Worm (Caenorhabditis elegans) whole organism, L4 larva: Measurements from ENCODE around the gene H41C03.1.
A peak's percentile ranks its signal among the peaks of the same experiment; 100 is the strongest.

Source experiments
- D1046.2 ChIP-seq: fragments of 200-800 bp; sonication (Bioruptor generic); IDR thresholded peaks from 2 replicates; pipeline ENCODE4 v1.3.6; 2022; ENCODE audit warnings: missing genetic modification characterization, missing compliant biosample characterization
- R02D3.7 ChIP-seq: fragments of 150-350 bp; sonication (generic microtip); optimal IDR thresholded peaks from 3 replicates; lab custom pipeline; 2014; ENCODE audit warnings: missing biosample characterization, missing genetic modification characterization
- T20F7.1 ChIP-seq: fragments of 200-800 bp; sonication (Bioruptor generic); optimal IDR thresholded peaks from 2 replicates; lab custom pipeline; 2018; ENCODE audit warnings: mild to moderate bottlenecking, missing genetic modification characterization, missing compliant biosample characterization
- Y5F2A.4 ChIP-seq: fragments of 200-800 bp; sonication (Bioruptor generic); optimal IDR thresholded peaks from 2 replicates; lab custom pipeline; 2018; ENCODE audit warnings: mild to moderate bottlenecking, missing genetic modification characterization, missing compliant biosample characterization
- ZK546.5 ChIP-seq, 2 experiments: sonication (generic microtip); optimal IDR thresholded peaks; 2 replicates each; lab custom pipeline; 2017; ENCODE audit warnings: missing biosample characterization in 2 of 2, missing genetic modification characterization in 2 of 2
- aha-1 ChIP-seq: fragments of 150-350 bp; peaks from one replicate; lab custom pipeline; 2014; ENCODE audit warnings: missing biosample characterization, missing genetic modification characterization
- ceh-20 ChIP-seq: fragments of 200-800 bp; sonication (Bioruptor generic); IDR thresholded peaks from 2 replicates; pipeline ENCODE4 v1.3.6; 2022; ENCODE audit warnings: missing genetic modification reagents, missing genetic modification characterization, missing compliant biosample characterization
- ceh-28 ChIP-seq: fragments of 150-350 bp; optimal IDR thresholded peaks from 2 replicates; lab custom pipeline; 2014; ENCODE audit warnings: missing biosample characterization, missing genetic modification reagents, missing genetic modification characterization
- ctbp-1 ChIP-seq: fragments of 200-800 bp; sonication (Bioruptor generic); IDR thresholded peaks from 2 replicates; pipeline ENCODE4 v1.3.6; 2022; ENCODE audit warnings: missing genetic modification reagents, missing genetic modification characterization, missing compliant biosample characterization
- daf-19 ChIP-seq: fragments of 200-800 bp; sonication (Bioruptor generic); conservative IDR thresholded peaks from 2 replicates; pipeline ENCODE4 v1.3.6; 2022; ENCODE audit warnings: missing genetic modification characterization, missing compliant biosample characterization
- dmd-9 ChIP-seq: fragments of 200-800 bp; sonication (Bioruptor generic); IDR thresholded peaks from 2 replicates; pipeline ENCODE4 v1.3.6; 2022; ENCODE audit warnings: missing genetic modification reagents, missing genetic modification characterization, missing compliant biosample characterization
- dpl-1 ChIP-seq: fragments of 150-350 bp; optimal IDR thresholded peaks from 2 replicates; lab custom pipeline; 2014; ENCODE audit warnings: missing biosample characterization, missing genetic modification reagents, missing genetic modification characterization
- duxl-1 ChIP-seq: sonication (generic microtip); optimal IDR thresholded peaks from 2 replicates; lab custom pipeline; 2016; ENCODE audit warnings: mild to moderate bottlenecking, missing genetic modification characterization, moderate library complexity, missing compliant biosample characterization; ENCODE audit not compliant: poor library complexity
- dve-1 ChIP-seq: sonication (generic microtip); optimal IDR thresholded peaks from 2 replicates; lab custom pipeline; 2017; ENCODE audit warnings: antibody characterized with exemption, mild to moderate bottlenecking, missing genetic modification characterization, missing compliant biosample characterization; ENCODE audit not compliant: insufficient read depth
- egl-27 ChIP-seq: sonication (generic microtip); optimal IDR thresholded peaks from 3 replicates; lab custom pipeline; 2017; ENCODE audit warnings: missing biosample characterization, missing genetic modification reagents, missing genetic modification characterization
- fkh-10 ChIP-seq: fragments of 150-350 bp; optimal IDR thresholded peaks from 2 replicates; lab custom pipeline; 2014; ENCODE audit warnings: missing biosample characterization, missing genetic modification reagents, missing genetic modification characterization
- fos-1 ChIP-seq: fragments of 150-350 bp; optimal IDR thresholded peaks from 2 replicates; lab custom pipeline; 2014; ENCODE audit warnings: missing biosample characterization, missing genetic modification characterization
- hif-1 ChIP-seq, 2 experiments: sonication (generic microtip); optimal IDR thresholded peaks; 2 replicates each; lab custom pipeline; 2016 to 2017; ENCODE audit warnings: missing compliant biosample characterization in 2 of 2, missing genetic modification characterization in 2 of 2, missing genetic modification reagents in 2 of 2, missing genotype in 2 of 2, mild to moderate bottlenecking in 1 of 2
- hlh-30 ChIP-seq: sonication (generic microtip); optimal IDR thresholded peaks from 2 replicates; lab custom pipeline; 2017; ENCODE audit warnings: antibody characterized with exemption, mild to moderate bottlenecking, missing genetic modification characterization, missing compliant biosample characterization; ENCODE audit not compliant: insufficient read depth
- lim-7 ChIP-seq: fragments of 200-800 bp; sonication (Bioruptor generic); IDR thresholded peaks from 2 replicates; pipeline ENCODE4 v1.3.6; 2022; ENCODE audit warnings: missing genetic modification characterization, missing compliant biosample characterization
- lin-38 ChIP-seq: fragments of 200-800 bp; sonication (Bioruptor generic); IDR thresholded peaks from 2 replicates; pipeline ENCODE4 v1.3.6; 2022; ENCODE audit warnings: missing genetic modification reagents, missing genetic modification characterization, missing compliant biosample characterization
- lin-39 ChIP-seq: fragments of 150-350 bp; optimal IDR thresholded peaks from 2 replicates; lab custom pipeline; 2014; ENCODE audit warnings: missing biosample characterization, missing genetic modification reagents, missing genetic modification characterization
- lsy-2 ChIP-seq, 2 experiments: fragments of 150-350 bp in 1 of 2; sonication (generic microtip) in 1 of 2; optimal IDR thresholded peaks; 2 replicates each; lab custom pipeline; 2014 to 2017; ENCODE audit warnings: missing biosample characterization in 2 of 2, missing genetic modification characterization in 2 of 2
- madf-9 ChIP-seq: fragments of 200-800 bp; sonication (Bioruptor generic); conservative IDR thresholded peaks from 2 replicates; pipeline ENCODE4 v1.3.6; 2022; ENCODE audit warnings: missing genetic modification reagents, missing genetic modification characterization, missing compliant biosample characterization
- mep-1 ChIP-seq: fragments of 150-350 bp; sonication (generic microtip); optimal IDR thresholded peaks from 3 replicates; lab custom pipeline; 2014; ENCODE audit warnings: missing biosample characterization, missing genetic modification characterization
- mes-2 ChIP-seq: sonication (generic microtip); optimal IDR thresholded peaks from 2 replicates; lab custom pipeline; 2016; ENCODE audit warnings: missing genotype, mild to moderate bottlenecking, missing genetic modification characterization, missing compliant biosample characterization; ENCODE audit not compliant: poor library complexity, severe bottlenecking
- mxl-3 ChIP-seq: fragments of 200-800 bp; sonication (Bioruptor generic); optimal IDR thresholded peaks from 2 replicates; lab custom pipeline; 2018; ENCODE audit warnings: mild to moderate bottlenecking, missing genetic modification characterization, missing compliant biosample characterization
- nhr-11 ChIP-seq: fragments of 150-350 bp; optimal IDR thresholded peaks from 2 replicates; lab custom pipeline; 2014; ENCODE audit warnings: missing biosample characterization, missing genetic modification characterization
- nhr-6 ChIP-seq: fragments of 150-350 bp; optimal IDR thresholded peaks from 2 replicates; lab custom pipeline; 2014; ENCODE audit warnings: missing biosample characterization, missing genetic modification characterization
- pha-4 ChIP-seq, 2 experiments: fragments of 150-350 bp in 1 of 2; fragments of 200-800 bp in 1 of 2; sonication (Bioruptor generic) in 1 of 2; IDR thresholded peaks in 1 of 2; optimal IDR thresholded peaks in 1 of 2; 2 replicates each; pipeline versions ENCODE4 v1.3.6 to Lab custom; 2014 to 2022; ENCODE audit warnings: missing genetic modification characterization in 2 of 2, missing genetic modification reagents in 2 of 2, missing biosample characterization in 1 of 2, missing compliant biosample characterization in 1 of 2
- pqm-1 ChIP-seq: sonication (generic microtip); optimal IDR thresholded peaks from 2 replicates; lab custom pipeline; 2017; ENCODE audit warnings: missing biosample characterization, missing genetic modification characterization
- rbr-2 ChIP-seq: sonication (generic microtip); optimal IDR thresholded peaks from 2 replicates; lab custom pipeline; 2016; ENCODE audit warnings: missing genotype, missing genetic modification characterization, missing compliant biosample characterization
- sdz-12 ChIP-seq: fragments of 200-800 bp; sonication (Bioruptor generic); optimal IDR thresholded peaks from 2 replicates; lab custom pipeline; 2018; ENCODE audit warnings: mild to moderate bottlenecking, missing genetic modification characterization, missing compliant biosample characterization
- snpc-1.2 ChIP-seq: fragments of 200-800 bp; sonication (Bioruptor generic); IDR thresholded peaks from 2 replicates; pipeline ENCODE4 v1.3.6; 2022; ENCODE audit warnings: missing genetic modification reagents, missing genetic modification characterization, missing compliant biosample characterization
- snpc-4 ChIP-seq: fragments of 150-350 bp; optimal IDR thresholded peaks from 2 replicates; lab custom pipeline; 2014; ENCODE audit warnings: missing biosample characterization, missing genetic modification characterization
- spr-3 ChIP-seq: fragments of 200-800 bp; sonication (Bioruptor generic); optimal IDR thresholded peaks from 2 replicates; lab custom pipeline; 2018; ENCODE audit warnings: mild to moderate bottlenecking, missing genetic modification characterization, missing compliant biosample characterization
- unc-130 ChIP-seq: sonication (generic microtip); optimal IDR thresholded peaks from 2 replicates; lab custom pipeline; 2016; ENCODE audit warnings: missing genetic modification reagents, missing genetic modification characterization, missing compliant biosample characterization
- zfp-2 ChIP-seq: sonication (generic microtip); optimal IDR thresholded peaks from 2 replicates; lab custom pipeline; 2016; ENCODE audit warnings: mild to moderate bottlenecking, missing genetic modification characterization, missing compliant biosample characterization
- zip-11 ChIP-seq: fragments of 200-800 bp; sonication (Bioruptor generic); IDR thresholded peaks from 2 replicates; pipeline ENCODE4 v1.3.6; 2022; ENCODE audit warnings: missing genetic modification characterization, missing compliant biosample characterization
- ztf-11 ChIP-seq: fragments of 150-350 bp; optimal IDR thresholded peaks from 2 replicates; lab custom pipeline; 2014; ENCODE audit warnings: missing biosample characterization, missing genetic modification characterization

Gene H41C03.1

ce11 chrII:5835146-5835545 is 19.1 kb upstream of the H41C03.1 start:
- TF ChIP-seq duxl-1 (tag; lab: Kevin White, UChicago) (no peak), aha-1 (tag; lab: Kevin White, UChicago) (peak; percentile 93)
- TF ChIP-seq, all 104 proteins: peak for 1

- TF ChIP-seq lsy-2 (tag; optimal IDR thresholded peaks at IDR 0.05; lab: Kevin White, UChicago): peak in 1 of 2 experiments; percentile 48
- TF ChIP-seq lim-7 (GFP tag; lab: Robert Waterston, UW): no peak
- TF ChIP-seq ceh-20 (GFP tag; lab: Robert Waterston, UW): no peak
- TF ChIP-seq mep-1: peak; percentile 19
- no peak for TF ChIP-seq zfp-2 (tag; lab: Kevin White, UChicago)
- TF ChIP-seq ZK546.5 (tag; optimal IDR thresholded peaks at IDR 0.05; lab: Kevin White, UChicago): no peak
- TF ChIP-seq nhr-6 (tag; lab: Kevin White, UChicago): peak; percentile 57
- no peak for TF ChIP-seq D1046.2 (GFP tag; lab: Robert Waterston, UW)
- no peak for TF ChIP-seq egl-27 (tag; lab: Kevin White, UChicago)
- peak; percentile 41 for TF ChIP-seq unc-130 (GFP tag; lab: Kevin White, UChicago)
- no peak for TF ChIP-seq sdz-12
- TF ChIP-seq Y5F2A.4 (GFP tag; lab: Kevin White, UChicago): no peak
- TF ChIP-seq fos-1 (tag; lab: Kevin White, UChicago): no peak
- TF ChIP-seq ctbp-1 (GFP tag; lab: Robert Waterston, UW): no peak
- TF ChIP-seq mxl-3: no peak
- TF ChIP-seq ceh-28 (tag; lab: Kevin White, UChicago): no peak
- no peak for TF ChIP-seq R02D3.7
- no peak for TF ChIP-seq snpc-1.2 (GFP tag; lab: Robert Waterston, UW)
- TF ChIP-seq T20F7.1 (GFP tag; lab: Kevin White, UChicago): peak; percentile 64
- peak; percentile 22 for TF ChIP-seq aha-1 (tag; lab: Kevin White, UChicago)
- no peak for TF ChIP-seq snpc-4 (tag; lab: Kevin White, UChicago)
- no peak for TF ChIP-seq pqm-1
- no peak for TF ChIP-seq nhr-11 (tag; lab: Kevin White, UChicago)
- TF ChIP-seq dmd-9 (GFP tag; lab: Robert Waterston, UW): no peak
- no peak for TF ChIP-seq daf-19 (GFP tag; lab: Robert Waterston, UW)
- TF ChIP-seq lin-38 (GFP tag; lab: Robert Waterston, UW): no peak; the same call in none of the 2 replicates
- TF ChIP-seq lin-39: no peak
- peak; percentile 16 for TF ChIP-seq dpl-1 (GFP tag; lab: Kevin White, UChicago)
- TF ChIP-seq hlh-30 (tag; lab: Kevin White, UChicago): peak; percentile 36
- no peak for TF ChIP-seq madf-9 (GFP tag; lab: Robert Waterston, UW)
- TF ChIP-seq spr-3 (GFP tag; lab: Kevin White, UChicago): no peak
- TF ChIP-seq zip-11 (GFP tag; lab: Robert Waterston, UW): no peak
- TF ChIP-seq fkh-10 (GFP tag; lab: Kevin White, UChicago): no peak
- TF ChIP-seq ztf-11 (tag; lab: Kevin White, UChicago): no peak
- TF ChIP-seq hif-1 (tag; optimal IDR thresholded peaks at IDR 0.05; lab: Kevin White, UChicago): peak in 1 of 2 experiments; percentile 77
- TF ChIP-seq mes-2 (tag; lab: Kevin White, UChicago): peak; percentile 62
- TF ChIP-seq pha-4 (GFP tag; IDR thresholded peaks at IDR 0.05; lab: Robert Waterston, UW): peak; percentile 25; the same call in 1 of the 2 replicates
- no peak for TF ChIP-seq pha-4 (tag; optimal IDR thresholded peaks at IDR 0.05; lab: Kevin White, UChicago)
- TF ChIP-seq rbr-2 (tag; lab: Kevin White, UChicago): no peak
- TF ChIP-seq dve-1 (tag; lab: Kevin White, UChicago): peak; percentile 8
Measured at ce11 chrII:5836153-5836719, 18.0 kb upstream of the H41C03.1 start, which contains the start of gene fzo-1. TSS of gene fzo-1 (minus strand) at chrII:5836203.
